Fruit fly (Drosophila melanogaster) whole organism, embryonic: Measurements from ENCODE around the gene Trhn.

ENCODE experiments used
- Awh ChIP-seq: fragments of 200-800 bp; sonication (Bioruptor generic); IDR thresholded peaks from 2 replicates; pipeline ENCODE4, ENCODE4 v1.3.6; 2022; ENCODE audit warnings: missing biosample characterization, missing genetic modification characterization
- BEAF-32 ChIP-seq: fragments of 200-800 bp; sonication (Bioruptor generic); optimal IDR thresholded peaks from 3 replicates; lab custom pipeline; 2017; ENCODE audit warnings: missing biosample characterization, missing genetic modification characterization, mild to moderate bottlenecking, moderate library complexity, missing genetic modification reagents
- CG11093 ChIP-seq: fragments of 200-800 bp; sonication (Bioruptor generic); IDR thresholded peaks from 3 replicates; pipeline ENCODE4 v1.3.6; 2022; ENCODE audit warnings: missing biosample characterization, missing genetic modification characterization
- CG12236 ChIP-seq: fragments of 200-800 bp; sonication (Bioruptor generic); optimal IDR thresholded peaks from 2 replicates; lab custom pipeline; 2016; ENCODE audit warnings: missing biosample characterization, missing genetic modification characterization
- CG13296 ChIP-seq: fragments of 200-800 bp; sonication (Bioruptor generic); optimal IDR thresholded peaks from 3 replicates; lab custom pipeline; 2018; ENCODE audit warnings: missing biosample characterization, mild to moderate bottlenecking, missing genetic modification characterization
- CG14965 ChIP-seq: fragments of 200-800 bp; sonication (Bioruptor generic); optimal IDR thresholded peaks from 2 replicates; lab custom pipeline; 2016; ENCODE audit warnings: missing biosample characterization, missing genetic modification characterization, borderline replicate concordance
- CG2889 ChIP-seq: fragments of 200-800 bp; sonication (Bioruptor generic); IDR thresholded peaks from 3 replicates; pipeline ENCODE4 v1.3.6; 2022; ENCODE audit warnings: missing biosample characterization, missing genetic modification characterization
- CG3065 ChIP-seq: fragments of 200-800 bp; sonication (Bioruptor generic); optimal IDR thresholded peaks from 2 replicates; lab custom pipeline; 2016; ENCODE audit warnings: missing biosample characterization, missing genetic modification characterization
- CG4404 ChIP-seq: fragments of 200-800 bp; sonication (Bioruptor generic); IDR thresholded peaks from 2 replicates; pipeline ENCODE4 v1.3.6; 2022; ENCODE audit warnings: missing biosample characterization, missing genetic modification characterization
- CG4707 ChIP-seq: fragments of 200-800 bp; sonication (Bioruptor generic); optimal IDR thresholded peaks from 2 replicates; lab custom pipeline; 2018; ENCODE audit warnings: missing biosample characterization, mild to moderate bottlenecking, missing genetic modification characterization, moderate library complexity
- CG6791 ChIP-seq: fragments of 200-800 bp; sonication (Bioruptor generic); IDR thresholded peaks from 3 replicates; pipeline ENCODE4 v1.3.6; 2022; ENCODE audit warnings: missing biosample characterization, missing genetic modification characterization; ENCODE audit not compliant: partially characterized antibody
- CG7963 ChIP-seq: fragments of 200-800 bp; sonication (Bioruptor generic); IDR thresholded peaks from 3 replicates; pipeline ENCODE4 v1.3.6; 2022; ENCODE audit warnings: missing biosample characterization, missing genetic modification characterization; ENCODE audit not compliant: partially characterized antibody
- CG7987 ChIP-seq: fragments of 200-800 bp; sonication (Bioruptor generic); optimal IDR thresholded peaks from 2 replicates; lab custom pipeline; 2018; ENCODE audit warnings: missing biosample characterization, mild to moderate bottlenecking, missing genetic modification characterization, moderate library complexity
- Dip3 ChIP-seq: fragments of 200-800 bp; sonication (Bioruptor generic); optimal IDR thresholded peaks from 3 replicates; lab custom pipeline; 2016; ENCODE audit warnings: missing biosample characterization, missing genetic modification characterization
- Fer1 ChIP-seq: fragments of 200-800 bp; sonication (Bioruptor generic); optimal IDR thresholded peaks from 2 replicates; lab custom pipeline; 2017; ENCODE audit warnings: missing biosample characterization, mild to moderate bottlenecking, missing genetic modification characterization
- Fer2 ChIP-seq: fragments of 200-800 bp; sonication (Bioruptor generic); optimal IDR thresholded peaks from 2 replicates; lab custom pipeline; 2018; ENCODE audit warnings: missing biosample characterization, mild to moderate bottlenecking, missing genetic modification characterization, moderate library complexity
- Fer3 ChIP-seq: fragments of 200-800 bp; sonication (Bioruptor generic); optimal IDR thresholded peaks from 2 replicates; lab custom pipeline; 2018; ENCODE audit warnings: missing biosample characterization, mild to moderate bottlenecking, missing genetic modification characterization, moderate library complexity
- HLH3B ChIP-seq: fragments of 200-800 bp; sonication (Bioruptor generic); IDR thresholded peaks from 2 replicates; pipeline ENCODE4 v1.3.6; 2022; ENCODE audit warnings: missing biosample characterization, missing genetic modification characterization
- HmgD ChIP-seq: fragments of 200-800 bp; sonication (Bioruptor generic); optimal IDR thresholded peaks from 3 replicates; lab custom pipeline; 2016; ENCODE audit warnings: missing biosample characterization, missing genetic modification characterization
- Hr3 ChIP-seq: fragments of 200-800 bp; sonication (Bioruptor generic); optimal IDR thresholded peaks from 3 replicates; lab custom pipeline; 2016; ENCODE audit warnings: missing biosample characterization, missing genetic modification characterization
- Hr51 ChIP-seq, 2 experiments: fragments of 200-800 bp; sonication (Bioruptor generic); optimal IDR thresholded peaks; 2 replicates in 1 of 2; 3 replicates in 1 of 2; lab custom pipeline; 2016 to 2018; ENCODE audit warnings: missing biosample characterization in 2 of 2, missing genetic modification characterization in 2 of 2, mild to moderate bottlenecking in 1 of 2, moderate library complexity in 1 of 2
- Jarid2 ChIP-seq: fragments of 200-800 bp; sonication (Bioruptor generic); optimal IDR thresholded peaks from 3 replicates; lab custom pipeline; 2017; ENCODE audit warnings: mild to moderate bottlenecking, missing biosample characterization, missing genetic modification reagents, missing genetic modification characterization
- Kr ChIP-seq: fragments of 200-800 bp; sonication (Bioruptor generic); optimal IDR thresholded peaks from 2 replicates; lab custom pipeline; 2017; ENCODE audit warnings: missing biosample characterization, mild to moderate bottlenecking, missing genetic modification characterization
- Med ChIP-seq: fragments of 200-800 bp; sonication (Bioruptor generic); peaks from one replicate; lab custom pipeline; 2016; ENCODE audit warnings: missing biosample characterization, missing genetic modification characterization, mild to moderate bottlenecking, inconsistent platforms, moderate library complexity
- NK7.1 ChIP-seq: fragments of 200-800 bp; sonication (Bioruptor generic); optimal IDR thresholded peaks from 3 replicates; lab custom pipeline; 2016; ENCODE audit warnings: missing biosample characterization, missing genetic modification characterization
- Rfx ChIP-seq: fragments of 200-800 bp; sonication (Bioruptor generic); IDR thresholded peaks from 2 replicates; pipeline ENCODE4 v1.3.6; 2022; ENCODE audit warnings: missing biosample characterization, missing genetic modification characterization
- Side ChIP-seq: fragments of 200-800 bp; sonication (Bioruptor generic); optimal IDR thresholded peaks from 2 replicates; lab custom pipeline; 2016; ENCODE audit warnings: missing biosample characterization, missing genetic modification characterization
- Trl ChIP-seq, 3 experiments: fragments of >200 bp in 2 of 3; fragments of 200-800 bp in 1 of 3; sonication (Bioruptor generic) in 1 of 3; optimal IDR thresholded peaks; 2 replicates in 1 of 3; 3 replicates in 2 of 3; lab custom pipeline; 2016 to 2017; ENCODE audit warnings: missing biosample characterization in 1 of 3, missing genetic modification characterization in 1 of 3
- Xrp1 ChIP-seq: fragments of 200-800 bp; sonication (Bioruptor generic); IDR thresholded peaks from 2 replicates; pipeline ENCODE4 v1.3.6; 2022; ENCODE audit warnings: missing biosample characterization, missing genetic modification characterization
- ab ChIP-seq: fragments of 200-800 bp; sonication (Bioruptor generic); optimal IDR thresholded peaks from 2 replicates; lab custom pipeline; 2016; ENCODE audit warnings: missing biosample characterization, missing genetic modification characterization
- abd-A ChIP-seq: fragments of 200-800 bp; sonication (Bioruptor generic); optimal IDR thresholded peaks from 3 replicates; lab custom pipeline; 2019; ENCODE audit warnings: missing biosample characterization, mild to moderate bottlenecking, missing genetic modification characterization, moderate library complexity
- al ChIP-seq: fragments of 200-800 bp; sonication (Bioruptor generic); IDR thresholded peaks from 2 replicates; pipeline ENCODE4 v1.3.6; 2022; ENCODE audit warnings: missing biosample characterization, missing genetic modification characterization
- ase ChIP-seq: fragments of 200-800 bp; sonication (Bioruptor generic); IDR thresholded peaks from 3 replicates; pipeline ENCODE4 v1.3.6; 2022; ENCODE audit warnings: missing biosample characterization, missing genetic modification characterization
- br ChIP-seq: fragments of >200 bp; optimal IDR thresholded peaks from 2 replicates; lab custom pipeline; 2017
- cas ChIP-seq: fragments of 200-800 bp; sonication (Bioruptor generic); IDR thresholded peaks from 2 replicates; pipeline ENCODE4 v1.3.6; 2022; ENCODE audit warnings: missing biosample characterization, missing genetic modification characterization
- crc ChIP-seq: fragments of 200-800 bp; sonication (Bioruptor generic); optimal IDR thresholded peaks from 2 replicates; lab custom pipeline; 2016; ENCODE audit warnings: missing biosample characterization, missing genetic modification characterization
- danr ChIP-seq: fragments of 200-800 bp; sonication (Bioruptor generic); IDR thresholded peaks from 2 replicates; pipeline ENCODE4 v1.3.6; 2022; ENCODE audit warnings: missing biosample characterization, missing genetic modification characterization
- ems ChIP-seq: fragments of 200-800 bp; sonication (Bioruptor generic); optimal IDR thresholded peaks from 3 replicates; lab custom pipeline; 2016; ENCODE audit warnings: missing biosample characterization, missing genetic modification characterization
- gcm ChIP-seq: fragments of 200-800 bp; sonication (Bioruptor generic); optimal IDR thresholded peaks from 2 replicates; lab custom pipeline; 2019; ENCODE audit warnings: missing biosample characterization, mild to moderate bottlenecking, missing genetic modification characterization, moderate library complexity
- nerfin-1 ChIP-seq: fragments of 200-800 bp; sonication (Bioruptor generic); optimal IDR thresholded peaks from 3 replicates; lab custom pipeline; 2019; ENCODE audit warnings: missing biosample characterization, mild to moderate bottlenecking, missing genetic modification characterization, moderate library complexity
- odd ChIP-seq: fragments of 200-800 bp; sonication (Bioruptor generic); optimal IDR thresholded peaks from 2 replicates; lab custom pipeline; 2017; ENCODE audit warnings: missing biosample characterization, mild to moderate bottlenecking, missing genetic modification characterization
- onecut ChIP-seq: fragments of 200-800 bp; sonication (Bioruptor generic); IDR thresholded peaks from 2 replicates; pipeline ENCODE4 v1.3.6; 2022; ENCODE audit warnings: missing biosample characterization, missing genetic modification characterization
- pb ChIP-seq: fragments of 200-800 bp; sonication (Bioruptor generic); optimal IDR thresholded peaks from 3 replicates; lab custom pipeline; 2016; ENCODE audit warnings: missing biosample characterization, missing genetic modification characterization
- pfk ChIP-seq: fragments of 200-800 bp; sonication (Bioruptor generic); optimal IDR thresholded peaks from 2 replicates; lab custom pipeline; 2018; ENCODE audit warnings: missing biosample characterization, mild to moderate bottlenecking, missing genetic modification characterization, moderate library complexity
- pho ChIP-seq: fragments of 200-800 bp; sonication (Bioruptor generic); optimal IDR thresholded peaks from 2 replicates; lab custom pipeline; 2016; ENCODE audit warnings: missing biosample characterization, missing genetic modification characterization
- pita ChIP-seq: fragments of 200-800 bp; sonication (Bioruptor generic); optimal IDR thresholded peaks from 2 replicates; lab custom pipeline; 2017; ENCODE audit warnings: missing biosample characterization, mild to moderate bottlenecking, missing genetic modification characterization
- sc ChIP-seq, 3 experiments: fragments of >200 bp in 2 of 3; fragments of 200-800 bp in 1 of 3; sonication (Bioruptor generic) in 1 of 3; optimal IDR thresholded peaks; 2 replicates in 2 of 3; 3 replicates in 1 of 3; lab custom pipeline; 2017; ENCODE audit warnings: mild to moderate bottlenecking in 1 of 3, missing biosample characterization in 1 of 3, missing genetic modification characterization in 1 of 3, missing genetic modification reagents in 1 of 3

Trhn gene

DNA sequence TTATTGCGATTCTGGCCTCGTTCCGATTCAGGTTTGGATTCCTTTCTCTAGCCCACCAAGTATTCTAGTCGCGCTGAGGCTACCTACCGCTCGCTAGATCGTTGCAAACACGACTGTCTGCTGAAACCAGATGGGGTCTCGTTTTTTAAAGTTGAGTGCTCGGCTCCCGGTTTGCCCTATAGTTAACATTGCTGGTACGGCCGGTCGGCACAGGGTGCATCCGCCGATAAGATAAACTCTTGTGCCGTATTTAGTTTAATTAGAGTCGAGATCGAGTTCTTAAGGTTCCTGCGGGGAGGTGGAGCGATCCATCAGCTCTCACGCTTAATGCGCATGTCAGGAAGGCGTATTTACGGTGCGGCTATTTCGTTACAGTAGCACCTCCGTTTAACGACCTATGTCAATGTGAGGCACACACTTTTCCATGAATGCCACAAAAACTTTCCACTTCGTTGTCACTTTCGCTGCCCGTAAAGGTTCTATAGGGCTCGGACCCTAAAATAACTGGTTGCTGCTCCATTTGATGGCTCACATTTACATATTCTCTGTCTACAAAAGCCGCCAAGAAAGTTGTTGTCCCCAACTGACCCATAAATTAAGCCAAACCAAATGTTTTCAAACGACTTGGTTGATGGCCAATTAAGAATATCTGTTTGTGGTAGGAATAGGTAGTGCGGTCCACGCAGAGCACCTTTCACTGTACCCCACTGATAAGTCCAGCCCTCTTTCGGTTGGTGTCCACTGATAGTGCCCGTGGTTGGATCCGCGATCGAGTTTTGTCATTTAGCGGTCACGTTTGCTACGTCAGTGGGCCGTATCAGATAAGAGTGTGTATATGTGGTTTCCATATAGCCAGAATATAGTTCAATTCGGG, 11.9 kb upstream of the Trhn start, which contains the start of gene CG9119 (continued):
- peak; percentile 59 for TF ChIP-seq nerfin-1 (tag; lab: Kevin White, UChicago)
- no peak for TF ChIP-seq ab
- peak; percentile 86 for TF ChIP-seq Med (GFP tag; lab: Kevin White, UChicago)
- TF ChIP-seq br (lab: Kevin White, UChicago) = no peak
- TF ChIP-seq Fer2 = peak; percentile 12
- 0 out of 2 replicates have a peak, but pooled peaks have one; percentile 31 for TF ChIP-seq Xrp1 (GFP tag; lab: Robert Waterston, UW)
- TF ChIP-seq pho (GFP tag; lab: Kevin White, UChicago) = peak; percentile 70
- no peak for TF ChIP-seq HmgD
- TF ChIP-seq CG13296 (GFP tag; lab: Kevin White, UChicago) = peak; percentile 61
- TF ChIP-seq Trl (optimal IDR thresholded peaks at IDR 0.05; lab: Kevin White, UChicago) = no peak
- TF ChIP-seq Trl (GFP tag; optimal IDR thresholded peaks at IDR 0.05; lab: Kevin White, UChicago) = peak; percentile 55
- TF ChIP-seq Hr51 (GFP tag; optimal IDR thresholded peaks at IDR 0.05; lab: Kevin White, UChicago) = peak; percentile 37 to 67
- TF ChIP-seq CG11093 = peak; percentile 51; the same call in 1 of the 3 replicates
- no peak for TF ChIP-seq CG4707 (GFP tag; lab: Kevin White, UChicago)
- no peak for TF ChIP-seq CG7963 (GFP tag; lab: Robert Waterston, UW)
- peak; percentile 76 for TF ChIP-seq Fer1
- TF ChIP-seq Fer3 = peak; percentile 47
- no peak for TF ChIP-seq Jarid2
- peak; percentile 39; the same call in 1 of the 2 replicates for TF ChIP-seq HLH3B (GFP tag; lab: Robert Waterston, UW)
- TF ChIP-seq cas (GFP tag; lab: Robert Waterston, UW) = 0 out of 2 replicates have a peak, but pooled peaks have one; percentile 12
- peak; percentile 41 for TF ChIP-seq gcm
- TF ChIP-seq Dip3 (GFP tag; lab: Kevin White, UChicago) = peak; percentile 80
- peak; percentile 71 for TF ChIP-seq CG7987 (GFP tag; lab: Kevin White, UChicago)
- 0 out of 3 replicates have a peak, but pooled peaks have one; percentile 11 for TF ChIP-seq ase (GFP tag; lab: Robert Waterston, UW)
- TF ChIP-seq ems (GFP tag; lab: Kevin White, UChicago) = peak; percentile 35
- peak; percentile 25 for TF ChIP-seq Kr (GFP tag; lab: Kevin White, UChicago)
- no peak for TF ChIP-seq pfk (GFP tag; lab: Kevin White, UChicago)
- TF ChIP-seq sc (optimal IDR thresholded peaks at IDR 0.05; lab: Kevin White, UChicago) = no peak
- TF ChIP-seq sc (GFP tag; optimal IDR thresholded peaks at IDR 0.05; lab: Kevin White, UChicago) = peak; percentile 32
- TF ChIP-seq onecut (GFP tag; lab: Robert Waterston, UW) = peak; percentile 10; the same call in 1 of the 2 replicates
- TF ChIP-seq al (GFP tag; lab: Robert Waterston, UW) = no peak; the same call in 1 of the 2 replicates
- peak; percentile 67 for TF ChIP-seq odd (GFP tag; lab: Kevin White, UChicago)
- TF ChIP-seq abd-A = peak; percentile 89
- TF ChIP-seq pita = no peak
- no peak for TF ChIP-seq CG3065 (GFP tag; lab: Kevin White, UChicago)
- TF ChIP-seq Hr3 (GFP tag; lab: Kevin White, UChicago) = peak; percentile 57
- TF ChIP-seq danr (GFP tag; lab: Robert Waterston, UW) = 0 out of 2 replicates have a peak, but pooled peaks have one; percentile 43
- TF ChIP-seq BEAF-32 (GFP tag; lab: Kevin White, UChicago) = no peak
- TF ChIP-seq pb (GFP tag; lab: Kevin White, UChicago) = peak; percentile 67
- no peak for TF ChIP-seq CG6791
- TF ChIP-seq Rfx = peak; percentile 57; the same call in 1 of the 2 replicates
- TF ChIP-seq CG12236 (GFP tag; lab: Kevin White, UChicago) = peak; percentile 18
- peak; percentile 63 for TF ChIP-seq CG4404 (GFP tag; lab: Robert Waterston, UW)
- peak; percentile 51 for TF ChIP-seq crc
- TF ChIP-seq CG2889 (GFP tag; lab: Robert Waterston, UW) = 0 out of 3 replicates have a peak, but pooled peaks have one; percentile 24
- 0 out of 2 replicates have a peak, but pooled peaks have one; percentile 40 for TF ChIP-seq Awh (GFP tag; lab: Robert Waterston, UW)
- TF ChIP-seq NK7.1 = no peak
- TF ChIP-seq CG14965 (GFP tag; lab: Kevin White, UChicago) = no peak
- TF ChIP-seq Side (GFP tag; lab: Kevin White, UChicago) = peak; percentile 68
